Fruit fly (Drosophila melanogaster) whole organism, prepupa: ENCODE data around the gene CG9451.

Source experiments
- CG11762 ChIP-seq: fragments of 200-800 bp; sonication (Bioruptor generic); optimal IDR thresholded peaks from 3 replicates; lab custom pipeline; 2016; ENCODE audit warnings: missing biosample characterization, missing genetic modification characterization; ENCODE audit not compliant: insufficient read depth
- CG8632 ChIP-seq: fragments of 200-800 bp; sonication (Bioruptor generic); optimal IDR thresholded peaks from 3 replicates; lab custom pipeline; 2016; ENCODE audit warnings: missing biosample characterization, missing genetic modification characterization
- CG9139 ChIP-seq: fragments of 200-800 bp; sonication (Bioruptor generic); optimal IDR thresholded peaks from 3 replicates; lab custom pipeline; 2017; ENCODE audit warnings: missing biosample characterization, mild to moderate bottlenecking, missing genetic modification characterization
- Eip78C ChIP-seq: fragments of 200-800 bp; sonication (Bioruptor generic); peaks from one replicate; lab custom pipeline; 2016; ENCODE audit warnings: missing biosample characterization, missing genetic modification characterization
- Ets21C ChIP-seq: fragments of 200-800 bp; sonication (Bioruptor generic); optimal IDR thresholded peaks from 3 replicates; lab custom pipeline; 2016; ENCODE audit warnings: missing biosample characterization, missing genetic modification characterization
- fd85E ChIP-seq: fragments of 200-800 bp; sonication (Bioruptor generic); optimal IDR thresholded peaks from 3 replicates; lab custom pipeline; 2016; ENCODE audit warnings: missing biosample characterization, missing genetic modification characterization
- svp ChIP-seq: fragments of 200-800 bp; sonication (Bioruptor generic); peaks from one replicate; lab custom pipeline; 2016; ENCODE audit warnings: missing biosample characterization, missing genetic modification characterization
- topi ChIP-seq: fragments of 200-800 bp; sonication (Bioruptor generic); optimal IDR thresholded peaks from 3 replicates; lab custom pipeline; 2016; ENCODE audit warnings: missing biosample characterization, missing genetic modification characterization

DNA sequence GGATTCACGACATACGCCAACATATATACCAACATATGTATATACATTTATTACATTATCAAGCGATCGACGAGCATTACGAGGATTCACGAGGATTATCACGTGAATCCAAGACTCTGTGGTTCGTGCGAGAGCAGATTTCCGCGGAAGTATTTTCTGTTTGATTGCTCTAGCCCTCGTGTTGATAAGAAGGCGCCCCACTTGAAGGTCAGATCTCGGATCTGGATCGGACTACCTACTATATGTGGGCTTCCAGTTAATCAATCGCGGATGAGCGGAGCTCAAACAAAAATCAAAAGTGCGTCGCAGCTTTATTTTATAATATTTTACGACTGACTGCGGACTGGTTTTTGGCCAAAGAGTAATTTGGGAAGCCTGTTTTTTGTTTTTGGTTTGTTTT, 5.6 kb downstream of the CG9451 start:
- TF ChIP-seq svp (GFP tag; lab: Kevin White, UChicago) = peak; percentile 32
- no peak for TF ChIP-seq Eip78C (GFP tag; lab: Kevin White, UChicago)
- TF ChIP-seq Ets21C = no peak
- no peak for TF ChIP-seq CG8632
- TF ChIP-seq fd85E (GFP tag; lab: Kevin White, UChicago) = no peak
- no peak for TF ChIP-seq topi (GFP tag; lab: Kevin White, UChicago)
- TF ChIP-seq CG11762 = no peak
- TF ChIP-seq CG9139 (GFP tag; lab: Kevin White, UChicago) = no peak
